Worm (Caenorhabditis elegans) whole organism, young adult: ENCODE data around the gene C12D8.20.

ENCODE experiments used
- Y95B8A.8 ChIP-seq: fragments of 200-800 bp; sonication (Bioruptor generic); IDR thresholded peaks from 2 replicates; pipeline ENCODE4 v1.3.6; 2022; ENCODE audit warnings: missing genetic modification reagents, missing genetic modification characterization, missing compliant biosample characterization
- ZK185.1 ChIP-seq: sonication (generic microtip); optimal IDR thresholded peaks from 2 replicates; lab custom pipeline; 2016; ENCODE audit warnings: mild to moderate bottlenecking, missing genetic modification characterization, missing compliant biosample characterization; ENCODE audit not compliant: poor library complexity, severe bottlenecking
- akir-1 ChIP-seq: fragments of 200-800 bp; sonication (Bioruptor generic); optimal IDR thresholded peaks from 2 replicates; lab custom pipeline; 2018; ENCODE audit warnings: mild to moderate bottlenecking, missing genetic modification characterization, moderate library complexity, missing compliant biosample characterization
- attf-3 ChIP-seq: fragments of 200-800 bp; sonication (Bioruptor generic); conservative IDR thresholded peaks from 2 replicates; pipeline ENCODE4 v1.3.6; 2022; ENCODE audit warnings: missing genetic modification reagents, missing genetic modification characterization, missing compliant biosample characterization
- attf-5 ChIP-seq: fragments of 200-800 bp; sonication (Bioruptor generic); optimal IDR thresholded peaks from 2 replicates; lab custom pipeline; 2018; ENCODE audit warnings: mild to moderate bottlenecking, missing genetic modification characterization, missing compliant biosample characterization
- mel-28 ChIP-seq: sonication (generic microtip); optimal IDR thresholded peaks from 2 replicates; lab custom pipeline; 2016; ENCODE audit warnings: borderline replicate concordance, mild to moderate bottlenecking, missing genetic modification characterization, missing compliant biosample characterization
- unc-62 ChIP-seq: fragments of 150-350 bp; optimal IDR thresholded peaks from 2 replicates; lab custom pipeline; 2014; ENCODE audit warnings: missing biosample characterization, missing genetic modification reagents, missing genetic modification characterization
- ztf-25 ChIP-seq: fragments of 200-800 bp; sonication (Bioruptor generic); IDR thresholded peaks from 2 replicates; pipeline ENCODE4 v1.3.6; 2022; ENCODE audit warnings: missing genetic modification reagents, missing genetic modification characterization, missing compliant biosample characterization

ce11 chrV:10255005-10255472 is 32.9 kb downstream of the C12D8.20 start, which contains the start of gene rop-1:
- TF ChIP-seq attf-5 (GFP tag; lab: Kevin White, UChicago) (no peak), unc-62 (peak; percentile 42), ZK185.1 (tag; lab: Kevin White, UChicago) (no peak), akir-1 (no peak), mel-28 (tag; lab: Kevin White, UChicago) (no peak), Y95B8A.8 (no peak), ztf-25 (GFP tag; lab: Robert Waterston, UW) (no peak), attf-3 (no peak)
